Fruit fly (Drosophila melanogaster) whole organism, prepupa: Measurements from ENCODE around the gene CtsB.

ENCODE experiments used
- Blimp-1 ChIP-seq: fragments of 200-800 bp; sonication (Bioruptor generic); optimal IDR thresholded peaks from 3 replicates; lab custom pipeline; 2017; ENCODE audit warnings: missing biosample characterization, missing genetic modification characterization, mild to moderate bottlenecking, moderate library complexity, missing genetic modification reagents
- CG3919 ChIP-seq: fragments of 200-800 bp; sonication (Bioruptor generic); optimal IDR thresholded peaks from 3 replicates; lab custom pipeline; 2016; ENCODE audit warnings: missing biosample characterization, missing genetic modification characterization
- CG6854 ChIP-seq: fragments of 200-800 bp; sonication (Bioruptor generic); optimal IDR thresholded peaks from 2 replicates; lab custom pipeline; 2017; ENCODE audit warnings: missing biosample characterization, mild to moderate bottlenecking, missing genetic modification characterization
- CG9139 ChIP-seq: fragments of 200-800 bp; sonication (Bioruptor generic); optimal IDR thresholded peaks from 3 replicates; lab custom pipeline; 2017; ENCODE audit warnings: missing biosample characterization, mild to moderate bottlenecking, missing genetic modification characterization
- Gug ChIP-seq: fragments of 200-800 bp; sonication (Bioruptor generic); IDR thresholded peaks from 2 replicates; pipeline ENCODE4 v1.3.6; 2022; ENCODE audit warnings: missing biosample characterization, missing genetic modification characterization
- Sox102F ChIP-seq: fragments of 200-800 bp; sonication (Bioruptor generic); optimal IDR thresholded peaks from 2 replicates; lab custom pipeline; 2016; ENCODE audit warnings: missing biosample characterization, mild to moderate bottlenecking, missing genetic modification characterization
- acj6 ChIP-seq: fragments of 200-800 bp; sonication (Bioruptor generic); optimal IDR thresholded peaks from 3 replicates; lab custom pipeline; 2016; ENCODE audit warnings: missing biosample characterization, missing genetic modification characterization

DNA sequence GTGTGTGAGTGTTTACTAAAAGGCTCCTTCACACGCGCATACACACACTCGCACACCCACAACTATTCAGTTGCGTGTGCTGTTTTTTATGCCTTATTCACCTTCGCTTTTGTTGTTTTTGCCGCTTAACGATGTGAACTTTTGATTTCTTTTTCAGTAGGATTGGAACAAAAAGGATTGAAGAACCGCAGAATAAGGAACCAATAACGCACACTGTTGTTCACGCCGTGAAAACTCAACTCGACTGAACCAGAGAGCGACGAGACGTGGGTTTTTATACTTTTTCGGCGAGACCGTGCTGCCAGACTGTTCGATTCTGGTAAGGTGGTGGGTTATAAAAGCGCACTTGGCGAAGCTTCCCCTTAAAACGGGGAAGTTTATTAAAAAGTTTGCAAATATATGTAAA, 26.8 kb downstream of the CtsB start, which contains the start of gene Pdcd4:
- peak; percentile 66 for TF ChIP-seq Blimp-1
- TF ChIP-seq CG3919 (GFP tag; lab: Kevin White, UChicago) = no peak
- peak; percentile 29 for TF ChIP-seq Sox102F (GFP tag; lab: Kevin White, UChicago)
- peak; percentile 14 for TF ChIP-seq CG6854 (GFP tag; lab: Kevin White, UChicago)
- no peak for TF ChIP-seq Gug
- peak; percentile 69 for TF ChIP-seq CG9139 (GFP tag; lab: Kevin White, UChicago)
- no peak for TF ChIP-seq acj6 (GFP tag; lab: Kevin White, UChicago)
